Fruit fly (Drosophila melanogaster) whole organism, prepupa: ENCODE data around the gene MESR6.

Source experiments
- CG34406 ChIP-seq: fragments of 200-800 bp; sonication (Bioruptor generic); optimal IDR thresholded peaks from 3 replicates; lab custom pipeline; 2016; ENCODE audit warnings: missing biosample characterization, missing genetic modification characterization
- CG6163 ChIP-seq: fragments of 200-800 bp; sonication (Bioruptor generic); IDR thresholded peaks from 3 replicates; pipeline ENCODE4 v1.3.6; 2022; ENCODE audit warnings: missing biosample characterization, missing genetic modification characterization
- CG6854 ChIP-seq: fragments of 200-800 bp; sonication (Bioruptor generic); optimal IDR thresholded peaks from 2 replicates; lab custom pipeline; 2017; ENCODE audit warnings: missing biosample characterization, mild to moderate bottlenecking, missing genetic modification characterization
- CG8119 ChIP-seq: fragments of 200-800 bp; sonication (Bioruptor generic); IDR thresholded peaks from 3 replicates; pipeline ENCODE4 v1.3.6; 2022; ENCODE audit warnings: missing biosample characterization, missing genetic modification characterization
- CG8319 ChIP-seq: fragments of 200-800 bp; sonication (Bioruptor generic); optimal IDR thresholded peaks from 3 replicates; lab custom pipeline; 2016; ENCODE audit warnings: missing biosample characterization, missing genetic modification characterization
- CG9139 ChIP-seq: fragments of 200-800 bp; sonication (Bioruptor generic); optimal IDR thresholded peaks from 3 replicates; lab custom pipeline; 2017; ENCODE audit warnings: missing biosample characterization, mild to moderate bottlenecking, missing genetic modification characterization
- Gug ChIP-seq: fragments of 200-800 bp; sonication (Bioruptor generic); IDR thresholded peaks from 2 replicates; pipeline ENCODE4 v1.3.6; 2022; ENCODE audit warnings: missing biosample characterization, missing genetic modification characterization
- Smox ChIP-seq: fragments of 200-800 bp; sonication (Bioruptor generic); optimal IDR thresholded peaks from 3 replicates; lab custom pipeline; 2016; ENCODE audit warnings: missing biosample characterization, missing genetic modification characterization
- Sox14 ChIP-seq: fragments of 200-800 bp; sonication (Bioruptor generic); optimal IDR thresholded peaks from 3 replicates; lab custom pipeline; 2016; ENCODE audit warnings: missing biosample characterization, missing genetic modification characterization
- esn ChIP-seq: fragments of 200-800 bp; sonication (Bioruptor generic); optimal IDR thresholded peaks from 2 replicates; lab custom pipeline; 2016; ENCODE audit warnings: missing biosample characterization, mild to moderate bottlenecking, missing genetic modification characterization, moderate library complexity
- fd85E ChIP-seq: fragments of 200-800 bp; sonication (Bioruptor generic); optimal IDR thresholded peaks from 3 replicates; lab custom pipeline; 2016; ENCODE audit warnings: missing biosample characterization, missing genetic modification characterization
- spab ChIP-seq: fragments of 200-800 bp; sonication (Bioruptor generic); optimal IDR thresholded peaks from 2 replicates; lab custom pipeline; 2017; ENCODE audit warnings: missing biosample characterization, mild to moderate bottlenecking, missing genetic modification characterization, missing genetic modification reagents
- svp ChIP-seq: fragments of 200-800 bp; sonication (Bioruptor generic); peaks from one replicate; lab custom pipeline; 2016; ENCODE audit warnings: missing biosample characterization, missing genetic modification characterization

DNA sequence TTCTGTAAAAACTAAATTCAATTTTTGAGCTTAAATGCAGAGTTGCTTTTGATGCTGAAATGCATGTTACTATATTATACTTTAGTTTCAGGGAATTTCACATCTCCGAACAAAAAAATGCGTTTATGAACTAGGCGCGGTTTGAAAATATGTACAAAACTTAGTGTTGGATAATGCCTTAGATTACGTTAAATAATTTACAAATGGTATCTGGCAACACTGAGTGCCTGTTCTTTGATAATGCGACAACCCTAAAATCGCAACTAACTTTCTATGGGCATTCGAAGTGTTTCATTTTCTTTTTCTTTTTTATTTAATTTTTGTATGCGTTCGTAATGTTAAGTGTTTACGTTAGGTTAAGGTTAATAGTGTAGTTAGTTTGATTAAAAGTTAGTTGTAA, 50.1 kb downstream of the MESR6 start:
- TF ChIP-seq CG8119 (GFP tag; lab: Robert Waterston, UW) (no peak), Sox14 (GFP tag; lab: Kevin White, UChicago) (no peak), svp (no peak), esn (GFP tag; lab: Kevin White, UChicago) (no peak), CG9139 (GFP tag; lab: Kevin White, UChicago) (no peak), CG8319 (GFP tag; lab: Kevin White, UChicago) (no peak), CG6163 (GFP tag; lab: Robert Waterston, UW) (no peak), spab (GFP tag; lab: Kevin White, UChicago) (no peak), fd85E (GFP tag; lab: Kevin White, UChicago) (no peak), Gug (no peak), CG6854 (no peak), CG34406 (GFP tag; lab: Kevin White, UChicago) (no peak), Smox (GFP tag; lab: Kevin White, UChicago) (no peak)
